Worm (Caenorhabditis elegans): ENCODE results near the gene kcnl-3.
A peak's percentile ranks its signal among the peaks of the same experiment; 100 is the strongest.

Gene kcnl-3

DNA sequence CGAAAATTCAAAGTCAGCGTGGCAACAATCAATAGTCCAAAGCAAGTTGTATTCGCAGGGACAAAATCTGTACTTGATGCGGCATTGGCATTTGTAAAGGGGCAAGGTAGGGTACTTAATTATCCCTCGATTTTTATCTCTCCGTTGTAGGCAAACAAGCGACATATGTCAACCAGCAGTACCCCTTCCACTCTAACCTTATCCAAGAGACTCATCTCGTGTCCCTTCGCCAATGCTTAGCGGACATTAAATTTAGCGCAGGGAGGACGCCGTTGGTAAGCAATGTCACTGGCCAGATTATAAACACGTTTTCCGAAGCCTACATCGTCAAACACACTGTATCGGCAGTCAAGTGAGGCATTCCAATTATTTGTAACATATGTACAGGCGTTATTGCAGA, 42.7 kb downstream of the kcnl-3 start:
- TF ChIP-seq med-1 (GFP tag; optimal IDR thresholded peaks at IDR 0.05; ENCODE audit: insufficient read depth) (peak; percentile 61), cog-1 (tag; optimal IDR thresholded peaks at IDR 0.05) (peak; percentile 96), T22C8.4 (GFP tag; IDR thresholded peaks at IDR 0.05) (peak; percentile 67; the same call in 1 of the 2 replicates), flt-1 (GFP tag; IDR thresholded peaks at IDR 0.05) (no peak; the same call in none of the 2 replicates), ztf-29 (GFP tag; IDR thresholded peaks at IDR 0.05) (peak; percentile 76), tab-1 (GFP tag; IDR thresholded peaks at IDR 0.05) (peak; percentile 83), ref-1 (GFP tag; conservative IDR thresholded peaks at IDR 0.05) (0 out of 2 replicates have a peak, but pooled peaks have one; percentile 23), klf-2 (GFP tag; conservative IDR thresholded peaks at IDR 0.05) (peak; percentile 61), ztf-23 (GFP tag; IDR thresholded peaks at IDR 0.05) (peak; percentile 91)

DNA sequence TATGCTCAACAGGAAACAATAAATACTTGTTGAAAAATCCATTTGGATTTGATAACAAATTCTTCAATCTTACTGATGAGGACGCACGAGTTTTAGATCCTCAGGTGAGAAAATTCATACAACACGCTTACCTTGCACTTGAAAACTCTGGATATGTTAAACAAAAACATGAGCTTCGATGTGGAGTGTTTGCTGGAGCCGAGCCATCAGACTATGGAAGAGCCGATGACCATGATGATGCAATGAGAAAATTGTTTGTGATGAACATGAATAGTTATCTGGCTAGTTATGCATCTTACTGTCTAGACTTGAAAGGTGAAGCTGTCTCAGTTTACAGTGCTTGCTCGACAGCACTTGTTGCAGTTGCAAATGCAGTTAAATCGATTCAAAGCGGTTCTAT, 47.3 kb downstream of the kcnl-3 start:
- TF ChIP-seq ztf-29 (GFP tag; IDR thresholded peaks at IDR 0.05) (no peak), tab-1 (GFP tag; IDR thresholded peaks at IDR 0.05) (no peak), klf-2 (GFP tag; conservative IDR thresholded peaks at IDR 0.05) (no peak), med-1 (GFP tag; optimal IDR thresholded peaks at IDR 0.05; ENCODE audit: insufficient read depth) (no peak), cog-1 (tag; optimal IDR thresholded peaks at IDR 0.05) (no peak), ref-1 (GFP tag; conservative IDR thresholded peaks at IDR 0.05) (no peak), T22C8.4 (GFP tag; IDR thresholded peaks at IDR 0.05) (no peak), flt-1 (GFP tag; IDR thresholded peaks at IDR 0.05) (no peak), ztf-23 (GFP tag; IDR thresholded peaks at IDR 0.05) (no peak)

Measured in whole organism, midembryonic.